Fruit fly (Drosophila melanogaster): ENCODE data around the gene CG17349.

Gene CG17349

DNA sequence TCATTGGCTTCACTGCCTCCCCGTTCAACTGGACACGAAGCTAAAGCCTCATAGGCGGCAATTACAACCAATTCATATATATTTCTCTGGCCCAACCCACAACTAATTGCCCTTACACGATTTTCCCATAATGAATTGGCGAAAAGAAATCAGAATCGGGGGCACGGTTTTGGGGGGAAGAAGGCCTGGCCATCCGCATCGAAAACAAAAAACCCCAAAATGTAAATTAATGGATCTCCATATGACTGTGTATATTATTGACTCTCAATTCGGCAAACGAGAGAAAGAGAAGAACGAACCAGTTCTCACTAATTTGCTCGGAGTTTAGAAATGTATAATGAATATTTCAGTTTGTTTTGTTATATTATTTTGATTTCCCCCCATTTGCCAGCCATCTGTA is 18.7 kb downstream of the CG17349 start:
- no peak for TF ChIP-seq Rel (GFP tag; optimal IDR thresholded peaks at IDR 0.05)
- TF ChIP-seq Rel (tag; optimal IDR thresholded peaks at IDR 0.05), result peak; percentile 93
- TF ChIP-seq pan (optimal IDR thresholded peaks at IDR 0.05), result no peak

DNA sequence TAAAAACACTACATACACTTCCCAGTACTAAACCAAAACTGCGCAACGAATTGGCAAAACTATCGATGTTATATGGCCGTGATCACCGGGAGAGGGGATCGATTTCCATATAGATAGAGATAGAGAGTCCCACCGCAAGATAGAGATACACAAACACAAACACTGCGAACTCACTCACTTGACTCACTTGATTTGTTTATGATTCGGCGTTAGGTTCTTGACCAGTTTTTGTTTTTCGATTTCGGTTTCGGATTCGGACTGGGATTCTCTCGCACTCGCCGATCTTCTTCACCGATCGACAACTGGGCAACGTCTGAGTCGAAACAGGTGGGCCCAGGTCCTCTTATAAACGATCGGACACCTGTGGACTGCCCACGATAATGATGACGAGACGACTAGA is 19.5 kb downstream of the CG17349 start, which contains the start of gene CG17549:
Gene CG17549 (minus strand): TSS at position 327 of the 400 bp plus-strand sequence.
- TF ChIP-seq dsf (GFP tag; optimal IDR thresholded peaks at IDR 0.05; ENCODE audit: borderline replicate concordance), result no peak
- TF ChIP-seq Rel (GFP tag; optimal IDR thresholded peaks at IDR 0.05), result no peak
- peak; percentile 17 for TF ChIP-seq Rel (tag; optimal IDR thresholded peaks at IDR 0.05)
- TF ChIP-seq Hr83 (GFP tag; optimal IDR thresholded peaks at IDR 0.05; ENCODE audit: poor library complexity, severe bottlenecking), result peak; percentile 11
- TF ChIP-seq jim (GFP tag; optimal IDR thresholded peaks at IDR 0.05), result no peak

dm6 chr2L:19393703-19394210 is 23.5 kb downstream of the CG17349 start, which contains the start of gene CG31798:
Gene CG31798 (plus strand): TSS chr2L:19394160.
- no peak for TF ChIP-seq usp (GFP tag; optimal IDR thresholded peaks at IDR 0.05)
- peak; percentile 89 for TF ChIP-seq Myc (optimal IDR thresholded peaks at IDR 0.05)
- TF ChIP-seq dl (GFP tag; optimal IDR thresholded peaks at IDR 0.05; ENCODE audit: insufficient read depth in 1 of 2, partially characterized antibody in 2 of 2), result no peak
- no peak for TF ChIP-seq OdsH (GFP tag; optimal IDR thresholded peaks at IDR 0.05)
- no peak for TF ChIP-seq Hr83 (GFP tag; optimal IDR thresholded peaks at IDR 0.05; ENCODE audit: poor library complexity, severe bottlenecking)
- TF ChIP-seq sv (GFP tag; optimal IDR thresholded peaks at IDR 0.05), result no peak

dm6 chr2L:19397617-19398316 is 27.5 kb downstream of the CG17349 start:
- TF ChIP-seq HLH106 (tag; optimal IDR thresholded peaks at IDR 0.05) (peak; percentile 78), woc (GFP tag; optimal IDR thresholded peaks at IDR 0.05) (peak; percentile 61), Abd-B (GFP tag; optimal IDR thresholded peaks at IDR 0.05) (no peak), dl (GFP tag; optimal IDR thresholded peaks at IDR 0.05; ENCODE audit: insufficient read depth in 1 of 2, partially characterized antibody in 2 of 2) (peak in 1 of 2 experiments; percentile 33), foxo (GFP tag; optimal IDR thresholded peaks at IDR 0.05) (peak in 1 of 2 experiments; percentile 75), CG9705 (GFP tag; optimal IDR thresholded peaks at IDR 0.05) (peak; percentile 33), fru (GFP tag; optimal IDR thresholded peaks at IDR 0.05) (peak; percentile 75), br (GFP tag; optimal IDR thresholded peaks at IDR 0.05) (peak; percentile 60), Hnf4 (GFP tag; optimal IDR thresholded peaks at IDR 0.05) (peak; percentile 22), dmrt93B (GFP tag; optimal IDR thresholded peaks at IDR 0.05) (peak; percentile 37), N (GFP tag; optimal IDR thresholded peaks at IDR 0.05) (no peak), rgr (GFP tag; optimal IDR thresholded peaks at IDR 0.05) (peak; percentile 64), CG32264 (GFP tag; optimal IDR thresholded peaks at IDR 0.05) (peak; percentile 43), sage (GFP tag; optimal IDR thresholded peaks at IDR 0.05) (peak; percentile 22), Sp1 (GFP tag; optimal IDR thresholded peaks at IDR 0.05) (peak; percentile 72), h (GFP tag; optimal IDR thresholded peaks at IDR 0.05) (peak; percentile 68), CrebA (GFP tag; optimal IDR thresholded peaks at IDR 0.05; ENCODE audit: borderline replicate concordance) (no peak), psq (GFP tag; optimal IDR thresholded peaks at IDR 0.05) (peak; percentile 47), OdsH (GFP tag; optimal IDR thresholded peaks at IDR 0.05) (peak; percentile 64), Dif (GFP tag; optimal IDR thresholded peaks at IDR 0.05; ENCODE audit: partially characterized antibody) (peak; percentile 75), jim (GFP tag; optimal IDR thresholded peaks at IDR 0.05) (no peak), ey (GFP tag; optimal IDR thresholded peaks at IDR 0.05) (peak; percentile 56), GATAd (GFP tag; optimal IDR thresholded peaks at IDR 0.05) (no peak), brk (GFP tag; optimal IDR thresholded peaks at IDR 0.05) (no peak), Rel (GFP tag; optimal IDR thresholded peaks at IDR 0.05) (no peak), Rel (tag; optimal IDR thresholded peaks at IDR 0.05) (peak; percentile 60), tai (GFP tag; optimal IDR thresholded peaks at IDR 0.05) (peak; percentile 53), Dfd (GFP tag; optimal IDR thresholded peaks at IDR 0.05) (no peak)
